Worm (Caenorhabditis elegans) whole organism, young adult: ENCODE data around the gene K08D10.13.

Source experiments
- B0261.1 ChIP-seq: sonication (generic microtip); optimal IDR thresholded peaks from 2 replicates; lab custom pipeline; 2016; ENCODE audit warnings: mild to moderate bottlenecking, missing genetic modification characterization, moderate library complexity, missing compliant biosample characterization
- C06A6.2 ChIP-seq: fragments of 200-800 bp; sonication (Bioruptor generic); conservative IDR thresholded peaks from 2 replicates; pipeline ENCODE4 v1.3.6; 2022; ENCODE audit warnings: missing genetic modification characterization, missing compliant biosample characterization
- C17E4.6 ChIP-seq: fragments of 200-800 bp; sonication (Bioruptor generic); IDR thresholded peaks from 2 replicates; pipeline ENCODE4 v1.3.6; 2022; ENCODE audit warnings: missing genetic modification reagents, missing genetic modification characterization, missing compliant biosample characterization
- F22D6.2 ChIP-seq: sonication (generic microtip); optimal IDR thresholded peaks from 2 replicates; lab custom pipeline; 2016; ENCODE audit warnings: mild to moderate bottlenecking, missing genetic modification characterization, missing compliant biosample characterization
- F33H1.4 ChIP-seq: fragments of 200-800 bp; sonication (Bioruptor generic); IDR thresholded peaks from 2 replicates; pipeline ENCODE4 v1.3.6; 2022; ENCODE audit warnings: missing genetic modification reagents, missing genetic modification characterization, missing compliant biosample characterization
- F37B4.10 ChIP-seq: fragments of 200-800 bp; sonication (Bioruptor generic); IDR thresholded peaks from 2 replicates; pipeline ENCODE4 v1.3.6; 2022; ENCODE audit warnings: missing genetic modification characterization, missing compliant biosample characterization
- F49E8.2 ChIP-seq: sonication (generic microtip); optimal IDR thresholded peaks from 3 replicates; lab custom pipeline; 2017; ENCODE audit warnings: missing genetic modification characterization, mild to moderate bottlenecking, missing compliant biosample characterization, antibody characterized with exemption, moderate library complexity; ENCODE audit not compliant: insufficient read depth
- F57A8.1 ChIP-seq: fragments of 200-800 bp; sonication (Bioruptor generic); optimal IDR thresholded peaks from 2 replicates; lab custom pipeline; 2018; ENCODE audit warnings: mild to moderate bottlenecking, missing genetic modification characterization, moderate library complexity, missing compliant biosample characterization
- T26A5.8 ChIP-seq: sonication (generic microtip); optimal IDR thresholded peaks from 2 replicates; lab custom pipeline; 2016; ENCODE audit warnings: missing genetic modification characterization, missing compliant biosample characterization
- Y53G8AR.9 ChIP-seq: fragments of 200-800 bp; sonication (Bioruptor generic); conservative IDR thresholded peaks from 2 replicates; pipeline ENCODE4 v1.3.6; 2022; ENCODE audit warnings: missing genetic modification reagents, missing genetic modification characterization, missing compliant biosample characterization
- akir-1 ChIP-seq: fragments of 200-800 bp; sonication (Bioruptor generic); optimal IDR thresholded peaks from 2 replicates; lab custom pipeline; 2018; ENCODE audit warnings: mild to moderate bottlenecking, missing genetic modification characterization, moderate library complexity, missing compliant biosample characterization
- athp-1 ChIP-seq: sonication (generic microtip); optimal IDR thresholded peaks from 2 replicates; lab custom pipeline; 2017; ENCODE audit warnings: mild to moderate bottlenecking, missing genetic modification characterization, missing compliant biosample characterization
- attf-3 ChIP-seq: fragments of 200-800 bp; sonication (Bioruptor generic); conservative IDR thresholded peaks from 2 replicates; pipeline ENCODE4 v1.3.6; 2022; ENCODE audit warnings: missing genetic modification reagents, missing genetic modification characterization, missing compliant biosample characterization
- ccch-3 ChIP-seq: fragments of 200-800 bp; sonication (Bioruptor generic); optimal IDR thresholded peaks from 2 replicates; lab custom pipeline; 2018; ENCODE audit warnings: mild to moderate bottlenecking, missing genetic modification characterization, missing compliant biosample characterization
- ceh-91 ChIP-seq: fragments of 200-800 bp; sonication (Bioruptor generic); IDR thresholded peaks from 2 replicates; pipeline ENCODE4 v1.3.6; 2022; ENCODE audit warnings: missing genetic modification reagents, missing genetic modification characterization, missing compliant biosample characterization
- die-1 ChIP-seq: sonication (generic microtip); optimal IDR thresholded peaks from 2 replicates; lab custom pipeline; 2016; ENCODE audit warnings: missing genotype, mild to moderate bottlenecking, missing genetic modification characterization, missing compliant biosample characterization
- dox-1 ChIP-seq: fragments of 200-800 bp; sonication (Bioruptor generic); IDR thresholded peaks from 2 replicates; pipeline ENCODE4 v1.3.6; 2022; ENCODE audit warnings: missing genetic modification reagents, missing genetic modification characterization, missing compliant biosample characterization
- dpl-1 ChIP-seq: fragments of 150-350 bp; optimal IDR thresholded peaks from 2 replicates; lab custom pipeline; 2014; ENCODE audit warnings: missing biosample characterization, missing genetic modification reagents, missing genetic modification characterization
- efl-1 ChIP-seq: fragments of 150-350 bp; optimal IDR thresholded peaks from 2 replicates; lab custom pipeline; 2014; ENCODE audit warnings: missing biosample characterization, missing genetic modification reagents, missing genetic modification characterization
- him-1 ChIP-seq: sonication (generic microtip); optimal IDR thresholded peaks from 2 replicates; lab custom pipeline; 2016; ENCODE audit warnings: missing genotype, missing genetic modification reagents, missing genetic modification characterization, missing compliant biosample characterization
- hmg-1.2 ChIP-seq: fragments of 200-800 bp; sonication (Bioruptor generic); IDR thresholded peaks from 2 replicates; pipeline ENCODE4 v1.3.6; 2022; ENCODE audit warnings: missing genetic modification reagents, missing genetic modification characterization, missing compliant biosample characterization
- hsf-1 ChIP-seq: fragments of 200-800 bp; sonication (Bioruptor generic); IDR thresholded peaks from 2 replicates; pipeline ENCODE4 v1.3.6; 2022; ENCODE audit warnings: missing genetic modification reagents, missing genetic modification characterization, missing compliant biosample characterization
- let-526 ChIP-seq: fragments of 200-800 bp; sonication (Bioruptor generic); IDR thresholded peaks from 2 replicates; pipeline ENCODE4 v1.3.6; 2022; ENCODE audit warnings: missing genetic modification reagents, missing genetic modification characterization, missing compliant biosample characterization
- lin-26 ChIP-seq: fragments of 200-800 bp; sonication (Bioruptor generic); IDR thresholded peaks from 2 replicates; pipeline ENCODE4 v1.3.6; 2022; ENCODE audit warnings: missing genetic modification reagents, missing genetic modification characterization, missing compliant biosample characterization
- lir-1 ChIP-seq: fragments of 200-800 bp; sonication (Bioruptor generic); conservative IDR thresholded peaks from 2 replicates; pipeline ENCODE4 v1.3.6; 2022; ENCODE audit warnings: missing genetic modification reagents, missing genetic modification characterization, missing compliant biosample characterization
- madf-10 ChIP-seq: sonication (generic microtip); optimal IDR thresholded peaks from 2 replicates; lab custom pipeline; 2016; ENCODE audit warnings: mild to moderate bottlenecking, missing genetic modification characterization, missing compliant biosample characterization
- madf-3 ChIP-seq: fragments of 200-800 bp; sonication (Bioruptor generic); IDR thresholded peaks from 2 replicates; pipeline ENCODE4 v1.3.6; 2022; ENCODE audit warnings: missing genetic modification reagents, missing genetic modification characterization, missing compliant biosample characterization
- madf-8 ChIP-seq: fragments of 200-800 bp; sonication (Bioruptor generic); conservative IDR thresholded peaks from 2 replicates; pipeline ENCODE4 v1.3.6; 2022; ENCODE audit warnings: missing genetic modification reagents, missing genetic modification characterization, missing compliant biosample characterization
- mcd-1 ChIP-seq: fragments of 200-800 bp; sonication (Bioruptor generic); IDR thresholded peaks from 2 replicates; pipeline ENCODE4 v1.3.6; 2022; ENCODE audit warnings: missing genetic modification reagents, missing genetic modification characterization, missing compliant biosample characterization
- mel-28 ChIP-seq: sonication (generic microtip); optimal IDR thresholded peaks from 2 replicates; lab custom pipeline; 2016; ENCODE audit warnings: borderline replicate concordance, mild to moderate bottlenecking, missing genetic modification characterization, missing compliant biosample characterization
- mes-4 ChIP-seq: sonication (generic microtip); optimal IDR thresholded peaks from 2 replicates; lab custom pipeline; 2016; ENCODE audit warnings: missing genotype, missing genetic modification characterization, missing compliant biosample characterization
- mxl-1 ChIP-seq: sonication (generic microtip); optimal IDR thresholded peaks from 2 replicates; lab custom pipeline; 2016; ENCODE audit warnings: missing genetic modification characterization, missing compliant biosample characterization
- nfya-2 ChIP-seq: fragments of 200-800 bp; sonication (Bioruptor generic); IDR thresholded peaks from 2 replicates; pipeline ENCODE4 v1.3.6; 2022; ENCODE audit warnings: missing genetic modification reagents, missing genetic modification characterization, missing compliant biosample characterization
- nfyb-1 ChIP-seq: fragments of 200-800 bp; sonication (Bioruptor generic); IDR thresholded peaks from 2 replicates; pipeline ENCODE4 v1.3.6; 2022; ENCODE audit warnings: missing genetic modification reagents, missing genetic modification characterization, missing compliant biosample characterization
- nhr-80 ChIP-seq: sonication (generic microtip); optimal IDR thresholded peaks from 2 replicates; lab custom pipeline; 2016; ENCODE audit warnings: missing genetic modification characterization, missing compliant biosample characterization
- rcor-1 ChIP-seq: fragments of 200-800 bp; sonication (Bioruptor generic); IDR thresholded peaks from 2 replicates; pipeline ENCODE4 v1.3.6; 2022; ENCODE audit warnings: missing genetic modification reagents, missing genetic modification characterization, missing compliant biosample characterization
- rec-8 ChIP-seq, 2 experiments: sonication (generic microtip); optimal IDR thresholded peaks; 2 replicates each; lab custom pipeline; 2016; ENCODE audit warnings: mild to moderate bottlenecking in 2 of 2, missing genetic modification characterization in 2 of 2, missing genetic modification reagents in 2 of 2, missing genotype in 2 of 2, missing biosample characterization in 1 of 2, missing compliant biosample characterization in 1 of 2, moderate library complexity in 1 of 2
- snpc-1.1 ChIP-seq: sonication (generic microtip); optimal IDR thresholded peaks from 2 replicates; lab custom pipeline; 2017; ENCODE audit warnings: missing genetic modification characterization, mild to moderate bottlenecking, missing compliant biosample characterization, antibody characterized with exemption, moderate library complexity, missing genotype, missing genetic modification reagents; ENCODE audit not compliant: insufficient read depth
- unc-130 ChIP-seq: sonication (generic microtip); optimal IDR thresholded peaks from 2 replicates; lab custom pipeline; 2016; ENCODE audit warnings: missing genetic modification reagents, missing genetic modification characterization, missing compliant biosample characterization
- xnd-1 ChIP-seq: sonication (generic microtip); optimal IDR thresholded peaks from 2 replicates; lab custom pipeline; 2016; ENCODE audit warnings: missing genotype, missing genetic modification reagents, missing genetic modification characterization, missing compliant biosample characterization
- zim-3 ChIP-seq: sonication (generic microtip); optimal IDR thresholded peaks from 2 replicates; lab custom pipeline; 2017; ENCODE audit warnings: mild to moderate bottlenecking, missing genetic modification characterization, moderate library complexity, missing compliant biosample characterization
- ztf-18 ChIP-seq: sonication (generic microtip); optimal IDR thresholded peaks from 2 replicates; lab custom pipeline; 2016; ENCODE audit warnings: missing genotype, mild to moderate bottlenecking, missing genetic modification characterization, missing compliant biosample characterization
- ztf-25 ChIP-seq: fragments of 200-800 bp; sonication (Bioruptor generic); IDR thresholded peaks from 2 replicates; pipeline ENCODE4 v1.3.6; 2022; ENCODE audit warnings: missing genetic modification reagents, missing genetic modification characterization, missing compliant biosample characterization
- ztf-26 ChIP-seq: sonication (generic microtip); optimal IDR thresholded peaks from 2 replicates; lab custom pipeline; 2017; ENCODE audit warnings: missing genetic modification characterization, missing compliant biosample characterization

Gene K08D10.13

ce11 chrIV:4164392-4164791 lies 7.0 kb downstream of the K08D10.13 start, which contains the start of gene scrm-8:
Gene scrm-8, plus strand, starts transcription at chrIV:4164692.
- TF ChIP-seq ztf-25 (no peak), die-1 (tag; lab: Kevin White, UChicago) (no peak), madf-3 (GFP tag; lab: Robert Waterston, UW) (no peak), efl-1 (no peak), akir-1 (GFP tag; lab: Kevin White, UChicago) (no peak), mcd-1 (no peak), hmg-1.2 (GFP tag; lab: Robert Waterston, UW) (no peak), rcor-1 (no peak), F37B4.10 (GFP tag; lab: Robert Waterston, UW) (no peak), ceh-91 (GFP tag; lab: Robert Waterston, UW) (no peak), mes-4 (tag; lab: Kevin White, UChicago) (no peak), athp-1 (tag; lab: Kevin White, UChicago) (no peak), mel-28 (tag; lab: Kevin White, UChicago) (no peak), lin-26 (GFP tag; lab: Robert Waterston, UW) (no peak), dox-1 (GFP tag; lab: Robert Waterston, UW) (no peak), F57A8.1 (GFP tag; lab: Kevin White, UChicago) (no peak), C17E4.6 (no peak), mxl-1 (tag; lab: Kevin White, UChicago) (no peak), snpc-1.1 (no peak)
- TF ChIP-seq, all 124 proteins: peak for 0

- TF ChIP-seq ztf-26 (tag; lab: Kevin White, UChicago) (no peak), unc-130 (no peak), ceh-91 (GFP tag; lab: Robert Waterston, UW) (no peak), hsf-1 (no peak), dpl-1 (GFP tag; lab: Kevin White, UChicago) (no peak), F49E8.2 (tag; lab: Kevin White, UChicago) (no peak), C06A6.2 (GFP tag; lab: Robert Waterston, UW) (no peak), F22D6.2 (no peak), rec-8 (tag; optimal IDR thresholded peaks at IDR 0.05; lab: Kevin White, UChicago) (no peak), dox-1 (GFP tag; lab: Robert Waterston, UW) (no peak)
These were observed 9.3 kb downstream of the K08D10.13 start, which contains the start of gene scrm-5 for ce11 chrIV:4162121-4162520. Gene scrm-5, plus strand, starts transcription at chrIV:4162421.

- TF ChIP-seq nhr-80 (peak; percentile 17), F33H1.4 (no peak)
These were observed 16.7 kb downstream of the K08D10.13 start, which contains the start of gene K08D10.14 for ce11 chrIV:4154641-4155040. Gene K08D10.14, plus strand, starts transcription at chrIV:4154941.

DNA sequence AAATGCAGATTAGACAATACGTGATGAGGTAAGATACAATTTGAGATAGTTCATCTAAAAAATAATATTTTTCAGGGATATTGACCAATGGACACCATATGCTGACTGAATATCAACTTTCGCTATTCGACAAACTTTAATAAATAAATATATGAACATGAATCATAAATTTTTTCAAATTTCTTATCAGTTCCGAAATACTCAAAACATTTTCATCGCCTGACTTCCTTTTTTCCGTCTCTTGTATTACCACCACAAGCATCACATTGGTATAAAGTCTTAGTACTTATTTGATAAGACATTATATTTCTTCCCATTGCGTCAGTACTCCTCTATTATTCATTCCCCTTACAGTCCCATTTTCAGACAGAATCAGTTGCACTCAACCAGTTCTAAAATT lies 19.2 kb downstream of the K08D10.13 start, which contains the start of the genes K08D10.10 and R07C12.1:
Gene K08D10.10, plus strand, starts transcription at position 93 of the 400 bp plus-strand sequence.
Gene R07C12.1, plus strand, starts transcription at position 314 of the 400 bp plus-strand sequence.
- TF ChIP-seq attf-3 (no peak), nhr-80 (peak; percentile 42), unc-130 (no peak), madf-8 (GFP tag; lab: Robert Waterston, UW) (no peak), ccch-3 (GFP tag; lab: Kevin White, UChicago) (no peak), C17E4.6 (no peak), B0261.1 (tag; lab: Kevin White, UChicago) (no peak)

DNA sequence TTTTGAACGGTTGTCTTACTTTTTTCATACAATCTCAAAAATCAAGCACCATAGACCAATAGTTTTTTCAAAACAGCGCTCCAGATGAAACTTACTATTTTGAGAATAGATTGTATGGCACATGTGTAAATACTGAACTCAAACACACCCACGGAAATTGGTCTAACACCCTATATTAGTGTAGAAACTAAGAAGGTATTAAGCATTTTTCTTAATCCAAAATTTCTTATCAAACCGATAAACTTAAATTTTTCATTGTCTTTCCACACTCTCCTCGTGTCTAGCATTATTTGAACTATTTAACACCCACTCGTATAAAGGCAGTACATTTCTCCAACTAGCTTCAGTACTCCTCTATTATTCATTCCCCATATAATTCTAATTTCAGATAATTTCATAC lies 21.2 kb downstream of the K08D10.13 start:
- TF ChIP-seq zim-3 (tag; lab: Kevin White, UChicago) (no peak), nfyb-1 (no peak), let-526 (GFP tag; lab: Robert Waterston, UW) (no peak), lir-1 (GFP tag; lab: Robert Waterston, UW) (no peak), him-1 (tag; lab: Kevin White, UChicago) (no peak), mes-4 (tag; lab: Kevin White, UChicago) (no peak), lin-26 (GFP tag; lab: Robert Waterston, UW) (no peak), Y53G8AR.9 (no peak), nfya-2 (GFP tag; lab: Robert Waterston, UW) (no peak), xnd-1 (tag; lab: Kevin White, UChicago) (no peak), dox-1 (GFP tag; lab: Robert Waterston, UW) (no peak), ztf-18 (no peak), T26A5.8 (no peak), madf-10 (no peak)
